Fruit fly (Drosophila melanogaster): ENCODE measurements around the gene cm.

Gene cm

dm6 chrX:7011063-7011743, at the start of gene cm, which contains the start of the genes sloth1 and sloth2 (continued):
- TF ChIP-seq H2.0 (GFP tag; IDR thresholded peaks at IDR 0.05) (peak; percentile 87), CG12391 (tag; optimal IDR thresholded peaks at IDR 0.05) (peak; percentile 93), fru (optimal IDR thresholded peaks at IDR 0.05) (no peak), otp (GFP tag; IDR thresholded peaks at IDR 0.05) (peak; percentile 73), sug (tag; optimal IDR thresholded peaks at IDR 0.05) (peak; percentile 85), CG3726 (GFP tag; IDR thresholded peaks at IDR 0.05) (peak; percentile 65; the same call in 2 of the 3 replicates), nau (GFP tag; optimal IDR thresholded peaks at IDR 0.05) (peak; percentile 63), bab2 (GFP tag; optimal IDR thresholded peaks at IDR 0.05) (peak; percentile 93), Awh (GFP tag; IDR thresholded peaks at IDR 0.05) (peak; percentile 80), Mad (GFP tag; optimal IDR thresholded peaks at IDR 0.05) (peak; percentile 89), emc (GFP tag; optimal IDR thresholded peaks at IDR 0.05) (peak; percentile 42), Mes4 (GFP tag; optimal IDR thresholded peaks at IDR 0.05) (peak; percentile 80), Atf-2 (GFP tag; optimal IDR thresholded peaks at IDR 0.05) (peak; percentile 82), CG7987 (GFP tag; optimal IDR thresholded peaks at IDR 0.05) (peak; percentile 59), usp (GFP tag; optimal IDR thresholded peaks at IDR 0.05) (no peak), hth (optimal IDR thresholded peaks at IDR 0.05) (no peak), CG2875 (GFP tag; optimal IDR thresholded peaks at IDR 0.05) (peak; percentile 67), CG4424 (GFP tag; optimal IDR thresholded peaks at IDR 0.05) (peak; percentile 80), sna (GFP tag; IDR thresholded peaks at IDR 0.05; ENCODE audit: partially characterized antibody) (peak; percentile 90), trh (GFP tag; optimal IDR thresholded peaks at IDR 0.05) (peak; percentile 81), shn (GFP tag; optimal IDR thresholded peaks at IDR 0.05) (peak; percentile 84), klu (GFP tag; IDR thresholded peaks at IDR 0.05) (peak; percentile 74), ase (GFP tag; IDR thresholded peaks at IDR 0.05) (peak; percentile 77), Sox100B (GFP tag; optimal IDR thresholded peaks at IDR 0.05) (peak; percentile 58), CG1024 (GFP tag; IDR thresholded peaks at IDR 0.05) (peak; percentile 68), Antp (GFP tag; optimal IDR thresholded peaks at IDR 0.05) (peak; percentile 84), CG4820 (GFP tag; optimal IDR thresholded peaks at IDR 0.05) (peak; percentile 79), CG34376 (GFP tag; optimal IDR thresholded peaks at IDR 0.05) (peak; percentile 73), Bteb2 (GFP tag; optimal IDR thresholded peaks at IDR 0.05) (peak; percentile 87), pan (optimal IDR thresholded peaks at IDR 0.05) (no peak), pan (GFP tag; optimal IDR thresholded peaks at IDR 0.05 in 1 of 2, IDR thresholded peaks at IDR 0.05 in 1 of 2) (peak in 1 of 2 experiments; percentile 88), Ssrp (tag; optimal IDR thresholded peaks at IDR 0.05) (peak; percentile 74), yki (optimal IDR thresholded peaks at IDR 0.05) (no peak), dysf (GFP tag; IDR thresholded peaks at IDR 0.05) (peak; percentile 88), Doc3 (GFP tag; IDR thresholded peaks at IDR 0.05; ENCODE audit: partially characterized antibody) (peak; percentile 91), HLH4C (GFP tag; IDR thresholded peaks at IDR 0.05; ENCODE audit: partially characterized antibody) (peak; percentile 69), CG8281 (tag; optimal IDR thresholded peaks at IDR 0.05) (peak; percentile 51), CG4282 (GFP tag; optimal IDR thresholded peaks at IDR 0.05) (peak; percentile 68), CG7271 (tag; optimal IDR thresholded peaks at IDR 0.05) (peak; percentile 69), Stat92E (GFP tag; optimal IDR thresholded peaks at IDR 0.05) (peak in 1 of 3 experiments; percentile 65), CHES-1-like (GFP tag; optimal IDR thresholded peaks at IDR 0.05) (peak; percentile 86), CG14441 (GFP tag; IDR thresholded peaks at IDR 0.05) (peak; percentile 84), unc-4 (GFP tag; IDR thresholded peaks at IDR 0.05; ENCODE audit: partially characterized antibody) (peak; percentile 91), Myb (GFP tag; optimal IDR thresholded peaks at IDR 0.05) (peak; percentile 69), sc (optimal IDR thresholded peaks at IDR 0.05) (no peak), sc (GFP tag; optimal IDR thresholded peaks at IDR 0.05) (peak; percentile 18), ranshi (GFP tag; IDR thresholded peaks at IDR 0.05) (peak; percentile 87), Dbx (GFP tag; IDR thresholded peaks at IDR 0.05) (peak; percentile 86), salm (tag; optimal IDR thresholded peaks at IDR 0.05) (peak; percentile 74), CG11247 (GFP tag; IDR thresholded peaks at IDR 0.05) (peak; percentile 83), pho (GFP tag; optimal IDR thresholded peaks at IDR 0.05) (peak; percentile 87), rib (GFP tag; IDR thresholded peaks at IDR 0.05) (peak; percentile 86)
